Worm (Caenorhabditis elegans): ENCODE results near the gene phy-4.

The phy-4 gene

DNA sequence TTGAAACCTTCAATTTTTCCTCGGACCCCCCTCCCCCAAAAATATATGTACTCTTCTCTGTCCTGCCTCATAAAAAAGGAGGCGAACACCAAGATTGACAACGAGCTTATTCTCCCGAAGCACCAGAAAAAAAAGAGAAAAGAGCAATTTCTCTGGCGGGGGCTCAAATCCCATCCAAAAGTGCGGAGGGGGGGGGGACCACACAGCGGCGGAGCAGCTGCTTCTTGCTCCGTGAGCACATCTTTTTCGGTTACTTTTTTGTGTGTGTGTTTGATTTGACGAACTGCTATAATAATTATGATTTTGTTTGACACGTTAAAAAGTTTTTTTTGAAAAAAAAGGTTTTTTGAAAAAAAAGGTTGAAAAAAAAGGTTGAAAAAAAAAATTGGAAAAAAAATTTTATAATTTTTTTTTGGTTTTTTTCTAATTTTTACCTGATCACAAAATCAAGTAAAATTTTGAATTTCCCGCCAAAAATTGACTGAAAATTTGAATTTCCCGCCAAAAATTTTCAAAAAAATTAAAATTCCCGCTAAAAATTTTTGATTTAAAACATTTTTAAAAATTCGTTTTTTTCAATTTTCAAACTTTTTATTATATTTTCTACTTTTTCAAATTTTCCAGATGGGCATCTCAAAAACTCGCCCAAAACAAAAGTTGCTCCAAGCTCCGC is 39.5 kb downstream of the phy-4 start, which contains the start of gene Y43F8B.10:
TSS of gene Y43F8B.10 (plus strand) at position 623 of the 673 bp plus-strand sequence.
- TF ChIP-seq dve-1 (tag; optimal IDR thresholded peaks at IDR 0.05) = no peak
- no peak for TF ChIP-seq tbx-2 (tag; optimal IDR thresholded peaks at IDR 0.05)
- TF ChIP-seq ceh-22 (tag; optimal IDR thresholded peaks at IDR 0.05) = no peak
- no peak for TF ChIP-seq C08G9.2 (tag; optimal IDR thresholded peaks at IDR 0.05)
- no peak for TF ChIP-seq ceh-18 (tag; optimal IDR thresholded peaks at IDR 0.05)
- no peak for TF ChIP-seq eyg-1 (tag; optimal IDR thresholded peaks at IDR 0.05)
- TF ChIP-seq K02D7.2 (tag; optimal IDR thresholded peaks at IDR 0.05) = no peak
- TF ChIP-seq pat-9 (tag; optimal IDR thresholded peaks at IDR 0.05) = no peak
- no peak for TF ChIP-seq che-1 (tag; optimal IDR thresholded peaks at IDR 0.05)
- no peak for TF ChIP-seq sox-4 (tag; optimal IDR thresholded peaks at IDR 0.05)
- TF ChIP-seq sox-2 (GFP tag; IDR thresholded peaks at IDR 0.05) = no peak
- TF ChIP-seq pha-4 (tag; optimal IDR thresholded peaks at IDR 0.05) = no peak
- TF ChIP-seq sdc-2 (tag; optimal IDR thresholded peaks at IDR 0.05) = no peak
- TF ChIP-seq hlh-6 (tag; optimal IDR thresholded peaks at IDR 0.05) = no peak
- TF ChIP-seq ztf-16 (tag; optimal IDR thresholded peaks at IDR 0.05) = no peak
- no peak for TF ChIP-seq hlh-13 (GFP tag; optimal IDR thresholded peaks at IDR 0.05)

DNA sequence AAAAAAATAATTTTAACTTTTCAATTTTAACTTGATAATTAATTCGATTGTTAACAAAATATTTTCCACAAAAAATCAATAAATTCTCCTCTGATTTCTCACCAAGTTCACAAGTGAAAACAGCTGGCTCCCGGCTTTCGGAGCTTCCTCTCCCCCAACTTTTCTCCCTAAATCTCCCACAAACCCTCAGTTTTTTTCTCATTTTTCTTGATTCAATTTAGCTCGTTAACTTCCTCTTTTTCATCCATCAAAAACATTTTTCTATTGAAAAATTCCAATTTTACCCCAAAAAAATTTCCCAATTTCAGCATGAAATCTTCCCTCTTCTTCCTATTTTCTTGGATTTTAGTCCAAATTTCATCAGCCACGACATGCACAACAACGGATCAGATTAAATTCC is 43.1 kb downstream of the phy-4 start, which contains the start of gene Y43F8B.11:
TSS of gene Y43F8B.11 (plus strand) at position 301 of the 400 bp plus-strand sequence.
- no peak for TF ChIP-seq hlh-13 (GFP tag; optimal IDR thresholded peaks at IDR 0.05)
- no peak for TF ChIP-seq ahr-1 (tag; optimal IDR thresholded peaks at IDR 0.05)
- TF ChIP-seq ceh-48 (tag; optimal IDR thresholded peaks at IDR 0.05) = no peak
- TF ChIP-seq pax-1 (tag; optimal IDR thresholded peaks at IDR 0.05) = no peak
- TF ChIP-seq ceh-6 (GFP tag; optimal IDR thresholded peaks at IDR 0.05) = no peak
- no peak for TF ChIP-seq lin-11 (tag; optimal IDR thresholded peaks at IDR 0.05)
- no peak for TF ChIP-seq ref-2 (tag; optimal IDR thresholded peaks at IDR 0.05)
- TF ChIP-seq mec-3 (tag; optimal IDR thresholded peaks at IDR 0.05; ENCODE audit: borderline replicate concordance) = no peak
- no peak for TF ChIP-seq gmeb-2 (tag; optimal IDR thresholded peaks at IDR 0.05)
- TF ChIP-seq T23F11.4 (GFP tag; optimal IDR thresholded peaks at IDR 0.05) = no peak
- TF ChIP-seq unc-55 (GFP tag; optimal IDR thresholded peaks at IDR 0.05) = no peak
- TF ChIP-seq hlh-15 (tag; optimal IDR thresholded peaks at IDR 0.05) = no peak
- no peak for TF ChIP-seq nhr-11 (tag; optimal IDR thresholded peaks at IDR 0.05)
- no peak for TF ChIP-seq ceh-14 (tag; optimal IDR thresholded peaks at IDR 0.05)
- TF ChIP-seq elt-2 (tag; optimal IDR thresholded peaks at IDR 0.05) = no peak
- TF ChIP-seq dve-1 (tag; optimal IDR thresholded peaks at IDR 0.05) = no peak
- no peak for TF ChIP-seq nhr-232 (tag; optimal IDR thresholded peaks at IDR 0.05)

DNA sequence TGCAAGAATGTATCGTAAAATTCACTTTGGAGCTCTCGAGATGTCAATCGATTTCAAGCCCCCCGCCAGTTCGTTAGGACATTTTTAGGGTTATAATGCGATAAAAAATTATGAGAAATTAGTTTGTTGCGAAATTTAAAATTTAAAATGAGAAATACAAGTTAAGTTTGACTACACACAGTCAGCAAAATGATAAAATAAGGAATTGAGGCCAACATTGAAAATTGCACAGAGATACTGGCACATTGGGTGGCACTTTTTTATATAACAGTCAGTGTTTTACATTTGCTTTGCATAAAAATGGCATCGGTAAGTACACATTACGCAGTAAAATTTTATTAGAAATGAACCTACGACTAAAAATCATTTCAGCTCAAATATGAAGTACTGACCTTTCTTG is 45.4 kb downstream of the phy-4 start, which contains the start of gene Y43F8B.12:
TSS of gene Y43F8B.12 (plus strand) at position 301 of the 400 bp plus-strand sequence.
- TF ChIP-seq ref-2 (tag; optimal IDR thresholded peaks at IDR 0.05) (no peak), syd-9 (tag; optimal IDR thresholded peaks at IDR 0.05) (no peak), sox-4 (tag; optimal IDR thresholded peaks at IDR 0.05) (no peak)

DNA sequence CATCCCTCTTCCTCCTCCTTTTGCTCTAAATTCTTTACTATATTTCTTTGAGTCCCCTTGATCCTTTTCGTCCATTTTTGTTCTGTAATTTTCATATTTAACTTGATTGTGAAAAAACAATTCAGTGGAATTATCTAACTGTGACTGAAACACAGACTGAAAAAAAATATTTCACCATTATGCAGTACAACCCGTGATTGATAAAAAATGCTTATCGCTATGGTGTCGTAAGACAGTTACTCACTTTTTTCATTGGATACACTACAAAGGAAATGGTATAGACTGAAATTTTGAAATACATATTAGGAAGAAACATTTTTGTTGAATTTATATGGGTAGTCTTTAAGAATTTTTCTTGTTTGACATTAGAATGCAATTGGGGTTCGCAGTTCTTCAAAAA is 45.9 kb downstream of the phy-4 start, which contains the start of gene Y43F8B.23:
TSS of gene Y43F8B.23 (minus strand) at position 75 of the 400 bp plus-strand sequence.
- TF ChIP-seq fax-1 (tag; optimal IDR thresholded peaks at IDR 0.05) (no peak), tbx-2 (tag; optimal IDR thresholded peaks at IDR 0.05) (no peak), rnt-1 (tag; optimal IDR thresholded peaks at IDR 0.05) (no peak), lim-6 (tag; optimal IDR thresholded peaks at IDR 0.05) (no peak), pqm-1 (tag; optimal IDR thresholded peaks at IDR 0.05) (no peak), syd-9 (tag; optimal IDR thresholded peaks at IDR 0.05) (no peak), ceh-45 (GFP tag; IDR thresholded peaks at IDR 0.05) (no peak), elt-2 (tag; optimal IDR thresholded peaks at IDR 0.05) (no peak), tbx-7 (tag; optimal IDR thresholded peaks at IDR 0.05) (no peak), nfya-1 (tag; optimal IDR thresholded peaks at IDR 0.05) (no peak), madf-2 (tag; optimal IDR thresholded peaks at IDR 0.05) (no peak), pat-9 (tag; optimal IDR thresholded peaks at IDR 0.05) (no peak)
